Worm (Caenorhabditis elegans) whole organism, mixed stage, embryonic: Measurements from ENCODE around the gene ttc-17.

Experiments
- blmp-1 ChIP-seq: fragments of 150-350 bp; optimal IDR thresholded peaks from 2 replicates; lab custom pipeline; 2014; ENCODE audit warnings: missing biosample characterization, missing genetic modification characterization
- ces-1 ChIP-seq: fragments of 150-350 bp; optimal IDR thresholded peaks from 2 replicates; lab custom pipeline; 2014; ENCODE audit warnings: missing biosample characterization, missing genetic modification reagents, missing genetic modification characterization
- elt-3 ChIP-seq: fragments of 150-350 bp; optimal IDR thresholded peaks from 2 replicates; lab custom pipeline; 2014; ENCODE audit warnings: missing biosample characterization, missing genetic modification characterization
- hlh-1 ChIP-seq: fragments of 150-350 bp; optimal IDR thresholded peaks from 2 replicates; lab custom pipeline; 2014; ENCODE audit warnings: missing biosample characterization, missing genetic modification reagents, missing genetic modification characterization
- lin-13 ChIP-seq: fragments of 150-350 bp; optimal IDR thresholded peaks from 2 replicates; lab custom pipeline; 2014; ENCODE audit warnings: missing biosample characterization, missing genetic modification characterization
- lsy-2 ChIP-seq: fragments of 150-350 bp; optimal IDR thresholded peaks from 2 replicates; lab custom pipeline; 2014; ENCODE audit warnings: missing biosample characterization, missing genetic modification characterization
- mls-2 ChIP-seq: sonication (generic microtip); optimal IDR thresholded peaks from 2 replicates; lab custom pipeline; 2016; ENCODE audit warnings: mild to moderate bottlenecking, missing genetic modification characterization, moderate library complexity, missing compliant biosample characterization
- nhr-237 ChIP-seq: fragments of 150-350 bp; optimal IDR thresholded peaks from 2 replicates; lab custom pipeline; 2014; ENCODE audit warnings: missing biosample characterization, missing genetic modification characterization
- nhr-76 ChIP-seq: sonication (generic microtip); optimal IDR thresholded peaks from 2 replicates; lab custom pipeline; 2017; ENCODE audit warnings: missing biosample characterization, missing genetic modification characterization
- snpc-4 ChIP-seq: fragments of 150-350 bp; optimal IDR thresholded peaks from 2 replicates; lab custom pipeline; 2014; ENCODE audit warnings: missing biosample characterization, missing genetic modification characterization
- unc-62 ChIP-seq: fragments of 150-350 bp; optimal IDR thresholded peaks from 2 replicates; lab custom pipeline; 2014; ENCODE audit warnings: missing biosample characterization, missing genetic modification reagents, missing genetic modification characterization
- ztf-11 ChIP-seq: fragments of 150-350 bp; optimal IDR thresholded peaks from 2 replicates; lab custom pipeline; 2014; ENCODE audit warnings: missing biosample characterization, missing genetic modification characterization

- TF ChIP-seq elt-3 (tag; lab: Kevin White, UChicago) (no peak), lsy-2 (tag; lab: Kevin White, UChicago) (no peak), unc-62 (GFP tag; lab: Kevin White, UChicago) (no peak), nhr-237 (no peak), blmp-1 (tag; lab: Kevin White, UChicago) (no peak), ztf-11 (tag; lab: Kevin White, UChicago) (no peak), mls-2 (tag; lab: Kevin White, UChicago) (no peak), ces-1 (GFP tag; lab: Kevin White, UChicago) (no peak), hlh-1 (tag; lab: Kevin White, UChicago) (no peak), lin-13 (tag; lab: Kevin White, UChicago) (no peak), snpc-4 (tag; lab: Kevin White, UChicago) (no peak), nhr-76 (no peak)
Observed at ce11 chrV:8964055-8964758, 7.4 kb downstream of the ttc-17 start, which contains the start of gene nhr-44.
